Worm (Caenorhabditis elegans): ENCODE measurements around the gene msp-79.

ce11 chrIV:9733904-9734303 lies 33.0 kb downstream of the msp-79 start:
- TF ChIP-seq flt-1 (GFP tag; IDR thresholded peaks at IDR 0.05) = no peak
- no peak for TF ChIP-seq tbx-11 (GFP tag; IDR thresholded peaks at IDR 0.05)
- TF ChIP-seq ama-1 (optimal IDR thresholded peaks at IDR 0.05) = no peak
- TF ChIP-seq hmg-4 (GFP tag; optimal IDR thresholded peaks at IDR 0.05) = no peak
- no peak for TF ChIP-seq scrt-1 (GFP tag; IDR thresholded peaks at IDR 0.05)
- no peak for TF ChIP-seq ets-7 (tag; optimal IDR thresholded peaks at IDR 0.05)
- no peak for TF ChIP-seq aly-1 (tag; optimal IDR thresholded peaks at IDR 0.05)
- TF ChIP-seq ceh-36 (tag; optimal IDR thresholded peaks at IDR 0.05) = no peak
- no peak for TF ChIP-seq F13C5.2 (tag; optimal IDR thresholded peaks at IDR 0.05)
- TF ChIP-seq hmbx-1 (tag; optimal IDR thresholded peaks at IDR 0.05) = no peak
- no peak for TF ChIP-seq tbx-37 (GFP tag; conservative IDR thresholded peaks at IDR 0.05)
- TF ChIP-seq sea-1 (GFP tag; conservative IDR thresholded peaks at IDR 0.05) = no peak

Measured in whole organism, early embryonic.